Worm (Caenorhabditis elegans) whole organism, late embryonic: Measurements from ENCODE around the gene C31E10.6.

Experiments
- C38D4.7 ChIP-seq: fragments of 200-800 bp; sonication (Bioruptor generic); optimal IDR thresholded peaks from 2 replicates; lab custom pipeline; 2018; ENCODE audit warnings: mild to moderate bottlenecking, missing genetic modification characterization, moderate library complexity, missing compliant biosample characterization
- K02D7.2 ChIP-seq: sonication (generic microtip); optimal IDR thresholded peaks from 2 replicates; lab custom pipeline; 2017; ENCODE audit warnings: mild to moderate bottlenecking, missing genetic modification characterization, missing compliant biosample characterization
- K09A11.1 ChIP-seq: sonication (generic microtip); optimal IDR thresholded peaks from 2 replicates; lab custom pipeline; 2017; ENCODE audit warnings: antibody characterized with exemption, mild to moderate bottlenecking, missing genetic modification characterization, missing compliant biosample characterization; ENCODE audit not compliant: insufficient read depth
- T23F11.4 ChIP-seq: fragments of 200-800 bp; sonication (Bioruptor generic); optimal IDR thresholded peaks from 2 replicates; lab custom pipeline; 2018; ENCODE audit warnings: mild to moderate bottlenecking, missing genetic modification characterization, missing compliant biosample characterization
- Y22D7AL.16 ChIP-seq: sonication (generic microtip); optimal IDR thresholded peaks from 2 replicates; lab custom pipeline; 2016; ENCODE audit warnings: missing genetic modification characterization, missing compliant biosample characterization
- ahr-1 ChIP-seq: sonication (generic microtip); optimal IDR thresholded peaks from 2 replicates; lab custom pipeline; 2016; ENCODE audit warnings: missing genetic modification characterization, missing compliant biosample characterization
- ama-1 ChIP-seq: fragments of 150-350 bp; optimal IDR thresholded peaks from 2 replicates; lab custom pipeline; 2014
- ceh-18 ChIP-seq: sonication (generic microtip); optimal IDR thresholded peaks from 2 replicates; lab custom pipeline; 2016; ENCODE audit warnings: missing genetic modification characterization, missing compliant biosample characterization
- ceh-19 ChIP-seq: fragments of 200-800 bp; sonication (Bioruptor generic); optimal IDR thresholded peaks from 2 replicates; lab custom pipeline; 2018; ENCODE audit warnings: mild to moderate bottlenecking, missing genetic modification characterization, missing compliant biosample characterization
- ceh-34 ChIP-seq: sonication (generic microtip); optimal IDR thresholded peaks from 2 replicates; lab custom pipeline; 2016; ENCODE audit warnings: mild to moderate bottlenecking, missing genetic modification characterization, missing compliant biosample characterization
- ceh-45 ChIP-seq: fragments of 200-800 bp; sonication (Bioruptor generic); IDR thresholded peaks from 2 replicates; pipeline ENCODE4 v1.3.6; 2022; ENCODE audit warnings: missing genetic modification reagents, missing genetic modification characterization, missing compliant biosample characterization
- ceh-48 ChIP-seq: sonication (generic microtip); optimal IDR thresholded peaks from 2 replicates; lab custom pipeline; 2016; ENCODE audit warnings: missing genetic modification characterization, inconsistent platforms, missing compliant biosample characterization
- ceh-9 ChIP-seq: sonication (generic microtip); optimal IDR thresholded peaks from 2 replicates; lab custom pipeline; 2016; ENCODE audit warnings: mild to moderate bottlenecking, missing genetic modification characterization, inconsistent platforms, missing compliant biosample characterization
- dve-1 ChIP-seq: sonication (generic microtip); optimal IDR thresholded peaks from 2 replicates; lab custom pipeline; 2017; ENCODE audit warnings: antibody characterized with exemption, mild to moderate bottlenecking, missing genetic modification characterization, missing compliant biosample characterization
- elt-2 ChIP-seq: sonication (generic microtip); optimal IDR thresholded peaks from 2 replicates; lab custom pipeline; 2016; ENCODE audit warnings: missing genetic modification reagents, missing genetic modification characterization, missing compliant biosample characterization
- elt-4 ChIP-seq: sonication (generic microtip); optimal IDR thresholded peaks from 2 replicates; lab custom pipeline; 2016; ENCODE audit warnings: missing genetic modification characterization, missing compliant biosample characterization
- fax-1 ChIP-seq: sonication (generic microtip); optimal IDR thresholded peaks from 2 replicates; lab custom pipeline; 2016; ENCODE audit warnings: missing genotype, missing genetic modification characterization, missing compliant biosample characterization
- fkh-10 ChIP-seq: fragments of 150-350 bp; optimal IDR thresholded peaks from 2 replicates; lab custom pipeline; 2014; ENCODE audit warnings: missing biosample characterization, missing genetic modification reagents, missing genetic modification characterization
- fkh-6 ChIP-seq: sonication (generic microtip); optimal IDR thresholded peaks from 2 replicates; lab custom pipeline; 2016; ENCODE audit warnings: missing genetic modification characterization, missing compliant biosample characterization
- gmeb-2 ChIP-seq: sonication (generic microtip); optimal IDR thresholded peaks from 2 replicates; lab custom pipeline; 2016; ENCODE audit warnings: missing genetic modification characterization, inconsistent platforms, missing compliant biosample characterization
- hlh-30 ChIP-seq: sonication (generic microtip); optimal IDR thresholded peaks from 2 replicates; lab custom pipeline; 2017; ENCODE audit warnings: antibody characterized with exemption, missing genetic modification characterization, missing compliant biosample characterization; ENCODE audit not compliant: insufficient read depth
- hlh-6 ChIP-seq: sonication (generic microtip); optimal IDR thresholded peaks from 2 replicates; lab custom pipeline; 2016; ENCODE audit warnings: missing genotype, missing genetic modification characterization, missing compliant biosample characterization
- hlh-8 ChIP-seq: sonication (generic microtip); optimal IDR thresholded peaks from 2 replicates; lab custom pipeline; 2016; ENCODE audit warnings: missing genotype, missing genetic modification characterization, missing compliant biosample characterization
- mec-3 ChIP-seq: sonication (generic microtip); optimal IDR thresholded peaks from 2 replicates; lab custom pipeline; 2016; ENCODE audit warnings: borderline replicate concordance, missing genetic modification characterization, missing compliant biosample characterization
- nfya-1 ChIP-seq: sonication (generic microtip); optimal IDR thresholded peaks from 2 replicates; lab custom pipeline; 2017; ENCODE audit warnings: missing genetic modification characterization, mild to moderate bottlenecking, missing compliant biosample characterization, antibody characterized with exemption, moderate library complexity
- nhr-11 ChIP-seq: fragments of 150-350 bp; optimal IDR thresholded peaks from 2 replicates; lab custom pipeline; 2014; ENCODE audit warnings: missing biosample characterization, missing genetic modification characterization
- nhr-232 ChIP-seq: sonication (generic microtip); optimal IDR thresholded peaks from 2 replicates; lab custom pipeline; 2016; ENCODE audit warnings: missing genetic modification characterization, missing compliant biosample characterization
- odd-2 ChIP-seq: sonication (generic microtip); optimal IDR thresholded peaks from 2 replicates; lab custom pipeline; 2017; ENCODE audit warnings: antibody characterized with exemption, mild to moderate bottlenecking, missing genetic modification characterization, missing compliant biosample characterization
- pat-9 ChIP-seq: fragments of 200-800 bp; sonication (Bioruptor generic); optimal IDR thresholded peaks from 2 replicates; lab custom pipeline; 2018; ENCODE audit warnings: mild to moderate bottlenecking, missing genetic modification characterization, moderate library complexity, missing compliant biosample characterization
- pax-1 ChIP-seq: fragments of 150-350 bp; optimal IDR thresholded peaks from 2 replicates; lab custom pipeline; 2014; ENCODE audit warnings: missing biosample characterization, missing genetic modification characterization
- pha-4 ChIP-seq: fragments of 150-350 bp; optimal IDR thresholded peaks from 2 replicates; lab custom pipeline; 2018; ENCODE audit warnings: missing biosample characterization, missing genetic modification reagents, missing genetic modification characterization
- pros-1 ChIP-seq: fragments of 150-350 bp; optimal IDR thresholded peaks from 2 replicates; lab custom pipeline; 2014; ENCODE audit warnings: missing biosample characterization, missing genetic modification reagents, missing genetic modification characterization
- rnt-1 ChIP-seq: sonication (generic microtip); optimal IDR thresholded peaks from 2 replicates; lab custom pipeline; 2016; ENCODE audit warnings: missing genetic modification characterization, missing compliant biosample characterization
- sdc-2 ChIP-seq: sonication (generic microtip); optimal IDR thresholded peaks from 2 replicates; lab custom pipeline; 2016; ENCODE audit warnings: missing genotype, missing genetic modification characterization, missing compliant biosample characterization
- tbx-2 ChIP-seq: sonication (generic microtip); optimal IDR thresholded peaks from 2 replicates; lab custom pipeline; 2016; ENCODE audit warnings: missing genetic modification characterization, missing compliant biosample characterization
- ttx-3 ChIP-seq: sonication (generic microtip); optimal IDR thresholded peaks from 2 replicates; lab custom pipeline; 2016; ENCODE audit warnings: missing genetic modification reagents, missing genetic modification characterization, missing compliant biosample characterization
- unc-42 ChIP-seq: sonication (generic microtip); optimal IDR thresholded peaks from 2 replicates; lab custom pipeline; 2016; ENCODE audit warnings: missing genotype, missing genetic modification characterization, missing compliant biosample characterization
- unc-55 ChIP-seq: sonication (generic microtip); optimal IDR thresholded peaks from 2 replicates; lab custom pipeline; 2017; ENCODE audit warnings: missing biosample characterization, missing genetic modification reagents, missing genetic modification characterization
- unc-86 ChIP-seq: sonication (generic microtip); optimal IDR thresholded peaks from 2 replicates; lab custom pipeline; 2016; ENCODE audit warnings: missing genetic modification characterization, missing compliant biosample characterization

Gene C31E10.6

DNA sequence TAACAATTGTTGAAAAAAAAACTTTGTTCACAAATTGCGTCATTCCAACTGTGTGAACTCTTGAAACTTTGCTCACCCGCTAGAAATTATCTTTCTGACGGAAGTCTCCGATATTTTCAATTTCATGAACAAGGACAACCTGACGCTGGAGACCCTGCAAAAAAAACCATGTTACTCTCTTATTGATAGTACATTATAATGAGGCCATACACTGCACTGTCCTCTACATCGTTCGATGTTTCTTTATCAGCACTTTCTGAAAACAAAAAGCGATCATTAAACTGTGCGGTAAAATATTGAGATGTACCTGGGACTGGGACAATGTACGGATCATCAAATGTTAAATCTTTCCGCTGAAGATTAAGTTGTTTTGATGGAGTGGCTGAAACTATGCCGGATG, 7.4 kb downstream of the C31E10.6 start:
- no peak for TF ChIP-seq rnt-1 (tag; lab: Kevin White, UChicago)
- TF ChIP-seq nhr-11 (tag; lab: Kevin White, UChicago) = no peak
- no peak for TF ChIP-seq Y22D7AL.16 (tag; lab: Kevin White, UChicago)
- TF ChIP-seq K02D7.2 (tag; lab: Kevin White, UChicago) = no peak
- no peak for TF ChIP-seq pat-9 (tag; lab: Kevin White, UChicago)
- no peak for TF ChIP-seq fax-1 (tag; lab: Kevin White, UChicago)
- TF ChIP-seq fkh-6 = no peak
- no peak for TF ChIP-seq pax-1 (tag; lab: Kevin White, UChicago)
- no peak for TF ChIP-seq elt-4
- no peak for TF ChIP-seq nhr-232
- TF ChIP-seq K09A11.1 (tag; lab: Kevin White, UChicago) = no peak
- no peak for TF ChIP-seq pha-4 (tag; lab: Kevin White, UChicago)
- TF ChIP-seq nfya-1 (tag; lab: Kevin White, UChicago) = no peak
- no peak for TF ChIP-seq unc-55
- TF ChIP-seq C38D4.7 (GFP tag; lab: Kevin White, UChicago) = no peak
- no peak for TF ChIP-seq hlh-6 (tag; lab: Kevin White, UChicago)
- no peak for TF ChIP-seq pros-1 (tag; lab: Kevin White, UChicago)
- no peak for TF ChIP-seq ceh-45 (GFP tag; lab: Robert Waterston, UW)
- no peak for TF ChIP-seq gmeb-2 (tag; lab: Kevin White, UChicago)
- TF ChIP-seq mec-3 (tag; lab: Kevin White, UChicago) = no peak

DNA sequence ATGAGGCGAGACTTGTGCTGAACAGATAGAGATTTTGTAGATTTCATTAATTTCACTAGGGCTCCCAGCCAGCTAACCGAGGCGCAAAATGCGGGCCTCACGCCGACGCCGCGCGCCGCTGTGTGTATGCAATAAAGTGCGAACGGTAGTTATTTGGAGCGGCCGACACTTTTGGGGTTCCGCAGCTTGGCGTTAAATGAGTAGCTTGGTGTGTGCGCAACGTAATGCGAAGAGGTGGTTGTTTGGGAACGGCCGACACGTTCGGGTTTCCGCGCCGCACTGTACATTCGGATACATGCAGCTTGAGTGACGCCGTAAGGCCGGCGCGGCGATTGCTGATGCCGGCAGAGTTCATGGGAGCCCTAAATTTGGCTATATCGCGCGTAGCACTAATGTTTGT, 12.0 kb downstream of the C31E10.6 start:
- TF ChIP-seq ceh-9 (no peak), unc-42 (tag; lab: Kevin White, UChicago) (no peak), dve-1 (tag; lab: Kevin White, UChicago) (no peak), ceh-18 (tag; lab: Kevin White, UChicago) (no peak), odd-2 (tag; lab: Kevin White, UChicago) (no peak), C38D4.7 (GFP tag; lab: Kevin White, UChicago) (no peak)

DNA sequence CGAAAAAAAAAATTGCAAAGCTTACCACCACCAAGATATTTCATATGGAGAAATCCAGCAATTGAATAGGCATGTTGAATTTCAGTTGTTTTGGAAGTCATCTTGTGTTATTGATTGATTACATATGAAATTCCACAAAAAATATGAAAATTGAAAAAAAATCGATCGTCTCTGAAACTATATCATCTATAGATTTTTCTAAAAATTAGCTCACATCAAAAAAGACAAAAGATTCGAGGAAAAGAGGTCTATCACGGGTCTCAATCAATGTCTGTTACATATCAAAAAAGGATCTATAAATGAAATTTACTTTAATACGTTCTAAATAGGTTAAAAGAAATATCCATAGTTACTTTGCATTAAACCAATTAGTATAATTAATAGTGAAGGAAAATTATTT, 16.3 kb downstream of the C31E10.6 start, which contains the start of gene tbc-19:
Gene tbc-19, minus strand, starts transcription at position 101 of the 400 bp plus-strand sequence.
- TF ChIP-seq ceh-48 (tag; lab: Kevin White, UChicago) = no peak
- no peak for TF ChIP-seq ceh-34 (tag; lab: Kevin White, UChicago)
- no peak for TF ChIP-seq sdc-2 (tag; lab: Kevin White, UChicago)
- TF ChIP-seq hlh-8 = no peak
- no peak for TF ChIP-seq hlh-30 (tag; lab: Kevin White, UChicago)
- TF ChIP-seq nfya-1 (tag; lab: Kevin White, UChicago) = no peak
- TF ChIP-seq ceh-19 = no peak
- no peak for TF ChIP-seq ttx-3 (tag; lab: Kevin White, UChicago)
- no peak for TF ChIP-seq T23F11.4 (GFP tag; lab: Kevin White, UChicago)
- no peak for TF ChIP-seq elt-2 (tag; lab: Kevin White, UChicago)
- no peak for TF ChIP-seq hlh-6 (tag; lab: Kevin White, UChicago)
- TF ChIP-seq fkh-10 (GFP tag; lab: Kevin White, UChicago) = no peak
- TF ChIP-seq odd-2 (tag; lab: Kevin White, UChicago) = no peak
- no peak for TF ChIP-seq ama-1 (lab: Kevin White, UChicago)
- TF ChIP-seq unc-86 (tag; lab: Kevin White, UChicago) = no peak
- TF ChIP-seq ahr-1 (tag; lab: Kevin White, UChicago) = no peak
- TF ChIP-seq tbx-2 = no peak
